Fruit fly (Drosophila melanogaster) whole organism, embryonic: ENCODE data around the gene Cep135.

ENCODE experiments used
- C15 ChIP-seq: fragments of 200-800 bp; sonication (Bioruptor generic); IDR thresholded peaks from 3 replicates; pipeline ENCODE4 v1.3.6; 2022; ENCODE audit warnings: missing biosample characterization, missing genetic modification characterization
- CG11085 ChIP-seq: fragments of 200-800 bp; sonication (Bioruptor generic); IDR thresholded peaks from 2 replicates; pipeline ENCODE4 v1.3.6; 2022; ENCODE audit warnings: missing biosample characterization, missing genetic modification characterization
- CG11398 ChIP-seq: fragments of 200-800 bp; sonication (Bioruptor generic); optimal IDR thresholded peaks from 2 replicates; lab custom pipeline; 2016; ENCODE audit warnings: missing biosample characterization, missing genetic modification characterization
- CG11504 ChIP-seq: fragments of 200-800 bp; sonication (Bioruptor generic); optimal IDR thresholded peaks from 3 replicates; lab custom pipeline; 2019; ENCODE audit warnings: missing biosample characterization, mild to moderate bottlenecking, missing genetic modification characterization, moderate library complexity
- CG1647 ChIP-seq: fragments of 200-800 bp; sonication (Bioruptor generic); optimal IDR thresholded peaks from 3 replicates; lab custom pipeline; 2016; ENCODE audit warnings: missing biosample characterization, missing genetic modification characterization
- CG16813 ChIP-seq: fragments of 200-800 bp; sonication (Bioruptor generic); IDR thresholded peaks from 3 replicates; pipeline ENCODE4 v1.3.6; 2022; ENCODE audit warnings: missing biosample characterization, missing genetic modification characterization; ENCODE audit not compliant: partially characterized antibody
- CG16815 ChIP-seq: fragments of 200-800 bp; sonication (Bioruptor generic); optimal IDR thresholded peaks from 3 replicates; lab custom pipeline; 2017; ENCODE audit warnings: missing biosample characterization, mild to moderate bottlenecking, missing genetic modification characterization
- CG17385 ChIP-seq: fragments of 200-800 bp; sonication (Bioruptor generic); optimal IDR thresholded peaks from 3 replicates; lab custom pipeline; 2018; ENCODE audit warnings: missing biosample characterization, mild to moderate bottlenecking, missing genetic modification characterization
- CG17912 ChIP-seq: fragments of 200-800 bp; sonication (Bioruptor generic); optimal IDR thresholded peaks from 2 replicates; lab custom pipeline; 2018; ENCODE audit warnings: missing biosample characterization, mild to moderate bottlenecking, missing genetic modification characterization
- CG18476 ChIP-seq: fragments of 200-800 bp; sonication (Bioruptor generic); optimal IDR thresholded peaks from 2 replicates; lab custom pipeline; 2016; ENCODE audit warnings: missing biosample characterization, mild to moderate bottlenecking, missing genetic modification characterization
- CG2712 ChIP-seq: fragments of 200-800 bp; optimal IDR thresholded peaks from 3 replicates; lab custom pipeline; 2019; ENCODE audit warnings: missing biosample characterization, mild to moderate bottlenecking, missing genetic modification characterization, moderate library complexity
- CG32532 ChIP-seq: fragments of 200-800 bp; sonication (Bioruptor generic); IDR thresholded peaks from 2 replicates; pipeline ENCODE4 v1.3.6; 2022; ENCODE audit warnings: missing biosample characterization, missing genetic modification characterization
- CG4404 ChIP-seq: fragments of 200-800 bp; sonication (Bioruptor generic); IDR thresholded peaks from 2 replicates; pipeline ENCODE4 v1.3.6; 2022; ENCODE audit warnings: missing biosample characterization, missing genetic modification characterization
- CG4730 ChIP-seq: fragments of 200-800 bp; sonication (Bioruptor generic); IDR thresholded peaks from 2 replicates; pipeline ENCODE4 v1.3.6; 2022; ENCODE audit warnings: missing biosample characterization, missing genetic modification characterization
- CG7357 ChIP-seq: fragments of 200-800 bp; sonication (Bioruptor generic); IDR thresholded peaks from 3 replicates; pipeline ENCODE4 v1.3.6; 2022; ENCODE audit warnings: missing biosample characterization, missing genetic modification characterization
- CG7372 ChIP-seq: fragments of 200-800 bp; sonication (Bioruptor generic); IDR thresholded peaks from 2 replicates; pipeline ENCODE4 v1.3.6; 2022; ENCODE audit warnings: missing biosample characterization, missing genetic modification characterization
- CG7786 ChIP-seq: fragments of 200-800 bp; sonication (Bioruptor generic); optimal IDR thresholded peaks from 2 replicates; lab custom pipeline; 2016; ENCODE audit warnings: missing biosample characterization, missing genetic modification characterization
- CG7839 ChIP-seq: fragments of 200-800 bp; sonication (Bioruptor generic); optimal IDR thresholded peaks from 3 replicates; lab custom pipeline; 2018; ENCODE audit warnings: missing biosample characterization, mild to moderate bottlenecking, missing genetic modification characterization, moderate library complexity
- CG7987 ChIP-seq: fragments of 200-800 bp; sonication (Bioruptor generic); optimal IDR thresholded peaks from 2 replicates; lab custom pipeline; 2018; ENCODE audit warnings: missing biosample characterization, mild to moderate bottlenecking, missing genetic modification characterization, moderate library complexity
- CG8290 ChIP-seq, 3 experiments: fragments of 200-800 bp; sonication (Bioruptor generic); optimal IDR thresholded peaks; 2 replicates each; lab custom pipeline; 2016 to 2019; ENCODE audit warnings: missing biosample characterization in 3 of 3, missing genetic modification characterization in 3 of 3, mild to moderate bottlenecking in 2 of 3, moderate library complexity in 1 of 3
- CG9727 ChIP-seq: fragments of 200-800 bp; sonication (Bioruptor generic); optimal IDR thresholded peaks from 3 replicates; lab custom pipeline; 2017; ENCODE audit warnings: missing biosample characterization, mild to moderate bottlenecking, missing genetic modification characterization
- CoRest ChIP-seq: fragments of 200-800 bp; sonication (Bioruptor generic); optimal IDR thresholded peaks from 3 replicates; lab custom pipeline; 2018; ENCODE audit warnings: missing biosample characterization, mild to moderate bottlenecking, missing genetic modification characterization, moderate library complexity
- CrebB ChIP-seq: fragments of 200-800 bp; sonication (Bioruptor generic); optimal IDR thresholded peaks from 3 replicates; lab custom pipeline; 2018; ENCODE audit warnings: missing biosample characterization, mild to moderate bottlenecking, missing genetic modification characterization
- D19B ChIP-seq: fragments of 200-800 bp; sonication (Bioruptor generic); optimal IDR thresholded peaks from 2 replicates; lab custom pipeline; 2017; ENCODE audit warnings: missing biosample characterization, mild to moderate bottlenecking, missing genetic modification characterization
- Dek ChIP-seq: fragments of 200-800 bp; sonication (Bioruptor generic); optimal IDR thresholded peaks from 3 replicates; lab custom pipeline; 2019; ENCODE audit warnings: missing biosample characterization, mild to moderate bottlenecking, missing genetic modification characterization, moderate library complexity
- Dp ChIP-seq: fragments of 200-800 bp; sonication (Bioruptor generic); optimal IDR thresholded peaks from 2 replicates; lab custom pipeline; 2018; ENCODE audit warnings: missing biosample characterization, mild to moderate bottlenecking, missing genetic modification characterization, moderate library complexity
- Fer1 ChIP-seq: fragments of 200-800 bp; sonication (Bioruptor generic); optimal IDR thresholded peaks from 2 replicates; lab custom pipeline; 2017; ENCODE audit warnings: missing biosample characterization, mild to moderate bottlenecking, missing genetic modification characterization
- HLHmδ ChIP-seq: fragments of 200-800 bp; sonication (Bioruptor generic); optimal IDR thresholded peaks from 2 replicates; lab custom pipeline; 2018; ENCODE audit warnings: missing biosample characterization, mild to moderate bottlenecking, missing genetic modification characterization, moderate library complexity
- Hey ChIP-seq: fragments of 200-800 bp; sonication (Bioruptor generic); optimal IDR thresholded peaks from 3 replicates; lab custom pipeline; 2018; ENCODE audit warnings: missing biosample characterization, mild to moderate bottlenecking, missing genetic modification characterization
- Lpt ChIP-seq: fragments of >200 bp; optimal IDR thresholded peaks from 2 replicates; lab custom pipeline; 2018; ENCODE audit warnings: missing biosample characterization, missing genetic modification characterization
- Mad ChIP-seq: fragments of 200-800 bp; sonication (Bioruptor generic); optimal IDR thresholded peaks from 2 replicates; lab custom pipeline; 2016; ENCODE audit warnings: missing biosample characterization, missing genetic modification characterization
- Myb ChIP-seq: fragments of 200-800 bp; sonication (Bioruptor generic); optimal IDR thresholded peaks from 2 replicates; lab custom pipeline; 2016; ENCODE audit warnings: missing biosample characterization, missing genetic modification characterization
- Neu2 ChIP-seq: fragments of 200-800 bp; sonication (Bioruptor generic); optimal IDR thresholded peaks from 3 replicates; lab custom pipeline; 2016; ENCODE audit warnings: missing biosample characterization, missing genetic modification characterization, borderline replicate concordance
- Poxn ChIP-seq: fragments of 200-800 bp; sonication (Bioruptor generic); IDR thresholded peaks from 2 replicates; pipeline ENCODE4 v1.3.6; 2022; ENCODE audit warnings: missing biosample characterization, missing genetic modification characterization
- ash1 ChIP-seq: fragments of 200-800 bp; sonication (Bioruptor generic); optimal IDR thresholded peaks from 2 replicates; lab custom pipeline; 2018; ENCODE audit warnings: missing biosample characterization, mild to moderate bottlenecking, missing genetic modification characterization
- bab2 ChIP-seq: fragments of 200-800 bp; sonication (Bioruptor generic); optimal IDR thresholded peaks from 2 replicates; lab custom pipeline; 2016; ENCODE audit warnings: missing biosample characterization, missing genetic modification characterization
- bcd ChIP-seq: fragments of 200-800 bp; sonication (Bioruptor generic); optimal IDR thresholded peaks from 2 replicates; lab custom pipeline; 2017; ENCODE audit warnings: missing biosample characterization, mild to moderate bottlenecking, missing genetic modification characterization
- cg ChIP-seq: fragments of 200-800 bp; sonication (Bioruptor generic); optimal IDR thresholded peaks from 3 replicates; lab custom pipeline; 2019; ENCODE audit warnings: missing biosample characterization, mild to moderate bottlenecking, missing genetic modification characterization, moderate library complexity
- da ChIP-seq: fragments of 200-800 bp; sonication (Bioruptor generic); optimal IDR thresholded peaks from 2 replicates; lab custom pipeline; 2016; ENCODE audit warnings: missing biosample characterization, missing genetic modification characterization
- eve ChIP-seq, 2 experiments: fragments of >200 bp; optimal IDR thresholded peaks; 2 replicates each; lab custom pipeline; 2017; ENCODE audit warnings: missing biosample characterization in 2 of 2, missing genetic modification characterization in 2 of 2
- jumu ChIP-seq: fragments of 200-800 bp; sonication (Bioruptor generic); optimal IDR thresholded peaks from 3 replicates; lab custom pipeline; 2016; ENCODE audit warnings: missing biosample characterization, missing genetic modification characterization
- ken ChIP-seq: fragments of 200-800 bp; sonication (Bioruptor generic); IDR thresholded peaks from 3 replicates; pipeline ENCODE4 v1.3.6; 2022; ENCODE audit warnings: missing biosample characterization, missing genetic modification characterization
- lov ChIP-seq, 2 experiments: fragments of 200-800 bp in 1 of 2; fragments of >200 bp in 1 of 2; sonication (Bioruptor generic) in 1 of 2; IDR thresholded peaks in 1 of 2; optimal IDR thresholded peaks in 1 of 2; 2 replicates in 1 of 2; 3 replicates in 1 of 2; pipeline versions ENCODE4 v1.3.6 to Lab custom; 2017 to 2022; ENCODE audit warnings: missing biosample characterization in 1 of 2, missing genetic modification characterization in 1 of 2
- nmo ChIP-seq: fragments of 200-800 bp; sonication (Bioruptor generic); optimal IDR thresholded peaks from 2 replicates; lab custom pipeline; 2018; ENCODE audit warnings: missing biosample characterization, mild to moderate bottlenecking, missing genetic modification characterization, moderate library complexity
- p53 ChIP-seq: fragments of 200-800 bp; sonication (Bioruptor generic); optimal IDR thresholded peaks from 2 replicates; lab custom pipeline; 2016; ENCODE audit warnings: missing biosample characterization, missing genetic modification characterization
- pan ChIP-seq, 4 experiments: fragments of >200 bp in 3 of 4; fragments of 200-800 bp in 1 of 4; sonication (Bioruptor generic) in 1 of 4; optimal IDR thresholded peaks in 3 of 4; IDR thresholded peaks in 1 of 4; 2 replicates each; pipeline versions ENCODE4 v1.3.6 to Lab custom; 2017 to 2022; ENCODE audit warnings: missing biosample characterization in 2 of 4, missing genetic modification characterization in 2 of 4, mixed read lengths in 1 of 4
- prd ChIP-seq, 3 experiments: fragments of >200 bp in 2 of 3; fragments of 200-800 bp in 1 of 3; sonication (Bioruptor generic) in 1 of 3; optimal IDR thresholded peaks in 2 of 3; IDR thresholded peaks in 1 of 3; 2 replicates in 2 of 3; 3 replicates in 1 of 3; pipeline versions ENCODE4 v1.3.6 to Lab custom; 2017 to 2022; ENCODE audit warnings: missing biosample characterization in 1 of 3, missing genetic modification characterization in 1 of 3
- tio ChIP-seq: fragments of 200-800 bp; sonication (Bioruptor generic); optimal IDR thresholded peaks from 2 replicates; lab custom pipeline; 2017; ENCODE audit warnings: missing biosample characterization, missing genetic modification characterization, inconsistent platforms

Cep135 gene

DNA sequence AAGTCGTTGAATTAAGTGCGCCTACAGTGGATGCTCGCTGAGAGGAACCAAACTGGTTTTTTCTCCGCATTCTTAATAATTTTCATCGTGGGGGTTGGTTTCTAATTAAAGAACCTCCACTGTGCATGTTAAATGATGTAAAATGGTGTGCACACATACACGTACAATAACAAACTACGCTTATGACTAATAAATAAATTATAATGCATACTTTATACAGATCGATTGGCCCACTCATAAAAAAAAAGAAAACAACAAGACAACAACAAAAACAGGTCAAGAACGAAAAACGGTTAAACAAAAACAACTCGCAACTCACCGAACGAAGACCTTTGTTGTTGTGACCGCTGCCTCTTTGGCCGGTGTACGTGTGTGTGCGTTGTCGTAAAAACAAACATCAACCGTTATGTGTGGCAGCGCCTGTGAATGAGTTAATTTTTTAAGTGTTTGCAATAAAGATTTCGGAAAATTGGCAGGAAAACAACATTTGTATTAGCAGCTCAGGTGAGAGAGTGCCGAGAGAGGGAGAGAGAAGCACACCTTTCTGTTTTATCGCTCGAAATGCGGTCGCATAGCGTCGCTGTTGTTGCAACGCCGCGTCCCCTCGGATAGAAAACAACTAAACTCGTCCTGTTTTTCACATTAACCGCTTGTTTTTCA lies 22.5 kb upstream of the Cep135 start (continued):
- TF ChIP-seq CG7786 (GFP tag; lab: Kevin White, UChicago) (no peak), p53 (GFP tag; lab: Kevin White, UChicago) (no peak), Lpt (GFP tag; lab: Kevin White, UChicago) (no peak), eve (GFP tag; optimal IDR thresholded peaks at IDR 0.05; lab: Kevin White, UChicago) (no peak), Neu2 (GFP tag; lab: Kevin White, UChicago) (no peak), CG11085 (GFP tag; lab: Robert Waterston, UW) (no peak), CG2712 (peak; percentile 19), cg (GFP tag; lab: Kevin White, UChicago) (peak; percentile 68), CrebB (tag; lab: Kevin White, UChicago) (no peak), D19B (GFP tag; lab: Kevin White, UChicago) (no peak), CG4730 (GFP tag; lab: Robert Waterston, UW) (no peak), nmo (GFP tag; lab: Kevin White, UChicago) (no peak), bab2 (GFP tag; lab: Kevin White, UChicago) (no peak), C15 (GFP tag; lab: Robert Waterston, UW) (no peak), jumu (no peak), CG16815 (no peak), ken (no peak), pan (optimal IDR thresholded peaks at IDR 0.05; lab: Kevin White, UChicago) (no peak), pan (GFP tag; optimal IDR thresholded peaks at IDR 0.05 in 1 of 2, IDR thresholded peaks at IDR 0.05 in 1 of 2) (peak in 1 of 2 experiments; percentile 16), CG8290 (GFP tag; optimal IDR thresholded peaks at IDR 0.05; lab: Kevin White, UChicago) (no peak), CG8290 (tag; optimal IDR thresholded peaks at IDR 0.05; lab: Kevin White, UChicago) (no peak), Poxn (GFP tag; lab: Robert Waterston, UW) (no peak), CG11398 (no peak), CG7987 (GFP tag; lab: Kevin White, UChicago) (no peak), CG16813 (GFP tag; lab: Robert Waterston, UW) (no peak), bcd (GFP tag; lab: Kevin White, UChicago) (no peak), CG18476 (no peak), Fer1 (GFP tag; lab: Kevin White, UChicago) (no peak), CG7839 (tag; lab: Kevin White, UChicago) (no peak), Hey (tag; lab: Kevin White, UChicago) (no peak), CG4404 (GFP tag; lab: Robert Waterston, UW) (no peak), HLHmδ (GFP tag; lab: Kevin White, UChicago) (no peak), prd (optimal IDR thresholded peaks at IDR 0.05; lab: Kevin White, UChicago) (no peak), prd (GFP tag; IDR thresholded peaks at IDR 0.05; lab: Robert Waterston, UW) (no peak), CG17912 (no peak), CG7357 (GFP tag; lab: Robert Waterston, UW) (no peak), CG17385 (GFP tag; lab: Kevin White, UChicago) (no peak), Dp (no peak), CG1647 (GFP tag; lab: Kevin White, UChicago) (no peak), CG32532 (GFP tag; lab: Robert Waterston, UW) (peak; percentile 24; the same call in 1 of the 2 replicates), da (GFP tag; lab: Kevin White, UChicago) (no peak), Mad (GFP tag; lab: Kevin White, UChicago) (no peak), lov (optimal IDR thresholded peaks at IDR 0.05; lab: Kevin White, UChicago) (no peak), lov (GFP tag; IDR thresholded peaks at IDR 0.05; lab: Robert Waterston, UW) (no peak), CoRest (tag; lab: Kevin White, UChicago) (no peak), CG9727 (GFP tag; lab: Kevin White, UChicago) (no peak), Myb (GFP tag; lab: Kevin White, UChicago) (no peak), Dek (tag; lab: Kevin White, UChicago) (peak; percentile 2), ash1 (GFP tag; lab: Kevin White, UChicago) (no peak), CG11504 (tag; lab: Kevin White, UChicago) (peak; percentile 23), tio (GFP tag; lab: Kevin White, UChicago) (no peak), CG7372 (no peak)
